Worm (Caenorhabditis elegans) whole organism, L4/young adult: ENCODE data around the gene T26C11.4.

Experiments used
- dao-5 ChIP-seq: sonication (generic microtip); optimal IDR thresholded peaks from 2 replicates; lab custom pipeline; 2016; ENCODE audit warnings: missing genotype, missing genetic modification characterization, moderate library complexity, missing compliant biosample characterization
- him-1 ChIP-seq: sonication (generic microtip); optimal IDR thresholded peaks from 2 replicates; lab custom pipeline; 2016; ENCODE audit warnings: missing genotype, missing genetic modification reagents, missing genetic modification characterization, missing compliant biosample characterization

DNA sequence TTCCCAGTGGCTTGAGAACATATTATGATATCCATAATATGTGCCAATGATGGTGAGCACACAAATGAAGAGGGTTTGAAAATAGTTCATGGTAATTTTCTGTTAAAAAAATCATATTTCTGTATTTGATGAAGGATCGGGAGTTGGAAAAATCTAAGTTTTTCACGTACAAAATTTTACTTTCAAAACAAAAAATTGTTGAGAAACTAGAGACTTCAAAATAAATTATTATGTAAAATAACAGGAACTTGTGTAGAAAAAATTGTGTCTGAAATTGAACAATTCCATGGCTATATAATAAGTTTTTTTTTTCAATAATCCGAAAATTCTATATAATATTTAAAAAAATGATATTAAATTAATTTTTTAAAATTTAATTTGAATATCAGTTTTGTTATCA lies 24.1 kb downstream of the T26C11.4 start, which contains the start of gene C14E2.4:
- no peak for TF ChIP-seq him-1 (tag; lab: Kevin White, UChicago)
- no peak for TF ChIP-seq dao-5 (tag; lab: Kevin White, UChicago)
